Fruit fly (Drosophila melanogaster) whole organism, embryonic: ENCODE results near the gene CG14664.

Experiments
- ATbp ChIP-seq: fragments of 200-800 bp; sonication (Bioruptor generic); optimal IDR thresholded peaks from 2 replicates; lab custom pipeline; 2017; ENCODE audit warnings: missing biosample characterization, mild to moderate bottlenecking, missing genetic modification characterization, missing genetic modification reagents
- BEAF-32 ChIP-seq: fragments of 200-800 bp; sonication (Bioruptor generic); optimal IDR thresholded peaks from 3 replicates; lab custom pipeline; 2017; ENCODE audit warnings: missing biosample characterization, missing genetic modification characterization, mild to moderate bottlenecking, moderate library complexity, missing genetic modification reagents
- CG10274 ChIP-seq: fragments of 200-800 bp; sonication (Bioruptor generic); optimal IDR thresholded peaks from 3 replicates; lab custom pipeline; 2017; ENCODE audit warnings: missing biosample characterization, mild to moderate bottlenecking, missing genetic modification characterization
- CG10654 ChIP-seq: fragments of 200-800 bp; sonication (Bioruptor generic); optimal IDR thresholded peaks from 2 replicates; lab custom pipeline; 2016; ENCODE audit warnings: missing biosample characterization, missing genetic modification characterization
- CG11560 ChIP-seq: fragments of 200-800 bp; sonication (Bioruptor generic); IDR thresholded peaks from 3 replicates; pipeline ENCODE4 v1.3.6; 2022; ENCODE audit warnings: missing biosample characterization, missing genetic modification characterization
- CG13287 ChIP-seq: fragments of 200-800 bp; sonication (Bioruptor generic); IDR thresholded peaks from 2 replicates; pipeline ENCODE4 v1.3.6; 2022; ENCODE audit warnings: missing biosample characterization, missing genetic modification characterization; ENCODE audit not compliant: partially characterized antibody
- CG15696 ChIP-seq: fragments of 200-800 bp; sonication (Bioruptor generic); optimal IDR thresholded peaks from 2 replicates; lab custom pipeline; 2019; ENCODE audit warnings: missing biosample characterization, mild to moderate bottlenecking, missing genetic modification characterization, moderate library complexity
- CG1602 ChIP-seq: fragments of 200-800 bp; sonication (Bioruptor generic); optimal IDR thresholded peaks from 3 replicates; lab custom pipeline; 2016; ENCODE audit warnings: missing biosample characterization, missing genetic modification characterization
- CG17568 ChIP-seq: fragments of 200-800 bp; sonication (Bioruptor generic); optimal IDR thresholded peaks from 2 replicates; lab custom pipeline; 2018; ENCODE audit warnings: missing biosample characterization, mild to moderate bottlenecking, missing genetic modification characterization, moderate library complexity
- CG3163 ChIP-seq: fragments of 200-800 bp; sonication (Bioruptor generic); optimal IDR thresholded peaks from 3 replicates; lab custom pipeline; 2016; ENCODE audit warnings: missing biosample characterization, missing genetic modification characterization
- CG6254 ChIP-seq: fragments of 200-800 bp; sonication (Bioruptor generic); optimal IDR thresholded peaks from 3 replicates; lab custom pipeline; 2017; ENCODE audit warnings: mild to moderate bottlenecking, missing biosample characterization, missing genetic modification reagents, missing genetic modification characterization
- CG6765 ChIP-seq: fragments of 200-800 bp; sonication (Bioruptor generic); optimal IDR thresholded peaks from 3 replicates; lab custom pipeline; 2017; ENCODE audit warnings: missing biosample characterization, mild to moderate bottlenecking, missing genetic modification characterization
- CG7928 ChIP-seq: fragments of 200-800 bp; sonication (Bioruptor generic); optimal IDR thresholded peaks from 2 replicates; lab custom pipeline; 2017; ENCODE audit warnings: missing biosample characterization, mild to moderate bottlenecking, missing genetic modification characterization
- Dad ChIP-seq: fragments of 200-800 bp; sonication (Bioruptor generic); optimal IDR thresholded peaks from 3 replicates; lab custom pipeline; 2016; ENCODE audit warnings: missing biosample characterization, missing genetic modification characterization
- Dbx ChIP-seq: fragments of 200-800 bp; sonication (Bioruptor generic); IDR thresholded peaks from 3 replicates; pipeline ENCODE4 v1.3.6; 2022; ENCODE audit warnings: missing biosample characterization, missing genetic modification characterization
- Dip3 ChIP-seq: fragments of 200-800 bp; sonication (Bioruptor generic); optimal IDR thresholded peaks from 3 replicates; lab custom pipeline; 2016; ENCODE audit warnings: missing biosample characterization, missing genetic modification characterization
- Doc2 ChIP-seq: fragments of 200-800 bp; sonication (Bioruptor generic); IDR thresholded peaks from 2 replicates; pipeline ENCODE4 v1.3.6; 2022; ENCODE audit warnings: missing biosample characterization, missing genetic modification characterization
- Dref ChIP-seq: fragments of 200-800 bp; sonication (Bioruptor generic); IDR thresholded peaks from 2 replicates; pipeline ENCODE4 v1.3.6; 2022; ENCODE audit warnings: missing biosample characterization, missing genetic modification characterization
- HmgD ChIP-seq: fragments of 200-800 bp; sonication (Bioruptor generic); optimal IDR thresholded peaks from 3 replicates; lab custom pipeline; 2016; ENCODE audit warnings: missing biosample characterization, missing genetic modification characterization
- Hr3 ChIP-seq: fragments of 200-800 bp; sonication (Bioruptor generic); optimal IDR thresholded peaks from 3 replicates; lab custom pipeline; 2016; ENCODE audit warnings: missing biosample characterization, missing genetic modification characterization
- Max ChIP-seq: fragments of 200-800 bp; sonication (Bioruptor generic); optimal IDR thresholded peaks from 2 replicates; lab custom pipeline; 2016; ENCODE audit warnings: missing biosample characterization, mild to moderate bottlenecking, missing genetic modification characterization
- Meics ChIP-seq: fragments of 200-800 bp; sonication (Bioruptor generic); optimal IDR thresholded peaks from 2 replicates; lab custom pipeline; 2017; ENCODE audit warnings: missing biosample characterization, mild to moderate bottlenecking, missing genetic modification characterization
- Opbp ChIP-seq: fragments of 200-800 bp; sonication (Bioruptor generic); IDR thresholded peaks from 3 replicates; pipeline ENCODE4 v1.3.6; 2022; ENCODE audit warnings: missing biosample characterization, missing genetic modification characterization; ENCODE audit not compliant: partially characterized antibody
- PHDP ChIP-seq: fragments of 200-800 bp; sonication (Bioruptor generic); optimal IDR thresholded peaks from 3 replicates; lab custom pipeline; 2018; ENCODE audit warnings: missing biosample characterization, mild to moderate bottlenecking, missing genetic modification characterization, moderate library complexity
- Poxn ChIP-seq: fragments of 200-800 bp; sonication (Bioruptor generic); IDR thresholded peaks from 2 replicates; pipeline ENCODE4 v1.3.6; 2022; ENCODE audit warnings: missing biosample characterization, missing genetic modification characterization
- Scr ChIP-seq: fragments of 200-800 bp; sonication (Bioruptor generic); IDR thresholded peaks from 2 replicates; pipeline ENCODE4 v1.3.6; 2022; ENCODE audit warnings: missing biosample characterization, missing genetic modification characterization; ENCODE audit not compliant: partially characterized antibody
- Sry-δ ChIP-seq: fragments of 200-800 bp; sonication (Bioruptor generic); optimal IDR thresholded peaks from 2 replicates; lab custom pipeline; 2016; ENCODE audit warnings: missing biosample characterization, missing genetic modification characterization
- Tbp ChIP-seq: fragments of >200 bp; optimal IDR thresholded peaks from 2 replicates; lab custom pipeline; 2018; ENCODE audit warnings: missing biosample characterization, missing genetic modification characterization
- Trl ChIP-seq, 3 experiments: fragments of >200 bp in 2 of 3; fragments of 200-800 bp in 1 of 3; sonication (Bioruptor generic) in 1 of 3; optimal IDR thresholded peaks; 2 replicates in 1 of 3; 3 replicates in 2 of 3; lab custom pipeline; 2016 to 2017; ENCODE audit warnings: missing biosample characterization in 1 of 3, missing genetic modification characterization in 1 of 3
- YL-1 ChIP-seq: fragments of 200-800 bp; sonication (Bioruptor generic); optimal IDR thresholded peaks from 3 replicates; lab custom pipeline; 2017; ENCODE audit warnings: missing biosample characterization, mild to moderate bottlenecking, missing genetic modification characterization
- abd-A ChIP-seq: fragments of 200-800 bp; sonication (Bioruptor generic); optimal IDR thresholded peaks from 3 replicates; lab custom pipeline; 2019; ENCODE audit warnings: missing biosample characterization, mild to moderate bottlenecking, missing genetic modification characterization, moderate library complexity
- ap ChIP-seq: fragments of 200-800 bp; sonication (Bioruptor generic); IDR thresholded peaks from 2 replicates; pipeline ENCODE4 v1.3.6; 2022; ENCODE audit warnings: missing biosample characterization, missing genetic modification characterization
- ato ChIP-seq: fragments of 200-800 bp; sonication (Bioruptor generic); IDR thresholded peaks from 2 replicates; pipeline ENCODE4 v1.3.6; 2022; ENCODE audit warnings: missing biosample characterization, missing genetic modification characterization; ENCODE audit not compliant: partially characterized antibody
- chm ChIP-seq: fragments of 200-800 bp; sonication (Bioruptor generic); IDR thresholded peaks from 2 replicates; pipeline ENCODE4 v1.3.6; 2022; ENCODE audit warnings: missing biosample characterization, missing genetic modification characterization
- ems ChIP-seq: fragments of 200-800 bp; sonication (Bioruptor generic); optimal IDR thresholded peaks from 3 replicates; lab custom pipeline; 2016; ENCODE audit warnings: missing biosample characterization, missing genetic modification characterization
- fu2 ChIP-seq: fragments of 200-800 bp; sonication (Bioruptor generic); optimal IDR thresholded peaks from 2 replicates; lab custom pipeline; 2016; ENCODE audit warnings: missing biosample characterization, missing genetic modification characterization
- her ChIP-seq: fragments of 200-800 bp; sonication (Bioruptor generic); optimal IDR thresholded peaks from 2 replicates; lab custom pipeline; 2016; ENCODE audit warnings: missing biosample characterization, missing genetic modification characterization
- lov ChIP-seq, 2 experiments: fragments of 200-800 bp in 1 of 2; fragments of >200 bp in 1 of 2; sonication (Bioruptor generic) in 1 of 2; IDR thresholded peaks in 1 of 2; optimal IDR thresholded peaks in 1 of 2; 2 replicates in 1 of 2; 3 replicates in 1 of 2; pipeline versions ENCODE4 v1.3.6 to Lab custom; 2017 to 2022; ENCODE audit warnings: missing biosample characterization in 1 of 2, missing genetic modification characterization in 1 of 2
- nmo ChIP-seq: fragments of 200-800 bp; sonication (Bioruptor generic); optimal IDR thresholded peaks from 2 replicates; lab custom pipeline; 2018; ENCODE audit warnings: missing biosample characterization, mild to moderate bottlenecking, missing genetic modification characterization, moderate library complexity
- org-1 ChIP-seq: fragments of 200-800 bp; sonication (Bioruptor generic); optimal IDR thresholded peaks from 2 replicates; lab custom pipeline; 2017; ENCODE audit warnings: missing biosample characterization, missing genetic modification characterization
- prd ChIP-seq, 3 experiments: fragments of >200 bp in 2 of 3; fragments of 200-800 bp in 1 of 3; sonication (Bioruptor generic) in 1 of 3; optimal IDR thresholded peaks in 2 of 3; IDR thresholded peaks in 1 of 3; 2 replicates in 2 of 3; 3 replicates in 1 of 3; pipeline versions ENCODE4 v1.3.6 to Lab custom; 2017 to 2022; ENCODE audit warnings: missing biosample characterization in 1 of 3, missing genetic modification characterization in 1 of 3
- sna ChIP-seq: fragments of 200-800 bp; sonication (Bioruptor generic); IDR thresholded peaks from 2 replicates; pipeline ENCODE4 v1.3.6; 2022; ENCODE audit warnings: missing biosample characterization, missing genetic modification characterization; ENCODE audit not compliant: partially characterized antibody
- so ChIP-seq: fragments of 200-800 bp; sonication (Bioruptor generic); IDR thresholded peaks from 3 replicates; pipeline ENCODE4 v1.3.6; 2022; ENCODE audit warnings: missing biosample characterization, missing genetic modification characterization
- sob ChIP-seq: fragments of 200-800 bp; sonication (Bioruptor generic); IDR thresholded peaks from 2 replicates; pipeline ENCODE4 v1.3.6; 2022; ENCODE audit warnings: missing biosample characterization, missing genetic modification characterization
- sqz ChIP-seq: fragments of 200-800 bp; sonication (Bioruptor generic); optimal IDR thresholded peaks from 3 replicates; lab custom pipeline; 2018; ENCODE audit warnings: missing biosample characterization, mild to moderate bottlenecking, missing genetic modification characterization
- sug ChIP-seq: fragments of 200-800 bp; optimal IDR thresholded peaks from 2 replicates; lab custom pipeline; 2019; ENCODE audit warnings: missing biosample characterization, mild to moderate bottlenecking, missing genetic modification characterization, moderate library complexity
- tin ChIP-seq: fragments of 200-800 bp; sonication (Bioruptor generic); optimal IDR thresholded peaks from 3 replicates; lab custom pipeline; 2016; ENCODE audit warnings: missing biosample characterization, missing genetic modification characterization
- wek ChIP-seq: fragments of 200-800 bp; sonication (Bioruptor generic); optimal IDR thresholded peaks from 3 replicates; lab custom pipeline; 2018; ENCODE audit warnings: missing biosample characterization, mild to moderate bottlenecking, missing genetic modification characterization, moderate library complexity

CG14664 gene

DNA sequence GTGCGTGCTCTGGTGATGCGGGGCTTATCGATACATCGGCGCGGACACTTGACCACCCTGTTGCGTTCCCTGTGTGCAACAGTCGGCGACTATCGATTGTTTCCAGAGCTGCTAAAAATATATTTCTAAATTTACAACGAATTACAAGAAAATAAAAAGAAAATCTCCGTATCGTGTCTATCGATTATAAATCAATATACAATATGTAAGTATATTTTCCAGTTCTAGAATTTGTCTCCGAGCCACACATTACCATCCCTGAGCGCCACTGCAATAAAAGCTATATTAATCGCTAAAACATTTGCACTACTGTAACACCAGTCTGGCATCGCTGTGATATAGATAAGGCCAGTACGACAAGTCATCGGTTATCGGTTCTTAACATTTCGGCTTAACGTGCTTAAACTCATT lies 8.3 kb downstream of the CG14664 start, which contains the start of the genes Kat60 and Mms19 (continued):
- TF ChIP-seq abd-A (no peak), sqz (no peak), wek (no peak), lov (optimal IDR thresholded peaks at IDR 0.05; lab: Kevin White, UChicago) (no peak), lov (GFP tag; IDR thresholded peaks at IDR 0.05; lab: Robert Waterston, UW) (0 out of 3 replicates have a peak, but pooled peaks have one; percentile 24), ems (peak; percentile 50), CG3163 (peak; percentile 36), PHDP (tag; lab: Kevin White, UChicago) (no peak), Dref (GFP tag; lab: Robert Waterston, UW) (peak; percentile 92), Meics (peak; percentile 32), Tbp (GFP tag; lab: Kevin White, UChicago) (peak; percentile 14), org-1 (GFP tag; lab: Kevin White, UChicago) (no peak), so (GFP tag; lab: Robert Waterston, UW) (no peak), CG11560 (peak; percentile 69; the same call in 2 of the 3 replicates), CG6254 (GFP tag; lab: Kevin White, UChicago) (peak; percentile 83), Opbp (GFP tag; lab: Robert Waterston, UW) (peak; percentile 86), Trl (optimal IDR thresholded peaks at IDR 0.05; lab: Kevin White, UChicago) (no peak), Trl (GFP tag; optimal IDR thresholded peaks at IDR 0.05; lab: Kevin White, UChicago) (peak; percentile 66), CG7928 (GFP tag; lab: Kevin White, UChicago) (peak; percentile 53), Dip3 (peak; percentile 64), Dbx (GFP tag; lab: Robert Waterston, UW) (peak; percentile 73; the same call in 2 of the 3 replicates), Hr3 (GFP tag; lab: Kevin White, UChicago) (peak; percentile 62), ato (GFP tag; lab: Robert Waterston, UW) (peak; percentile 74), prd (optimal IDR thresholded peaks at IDR 0.05; lab: Kevin White, UChicago) (no peak), prd (GFP tag; IDR thresholded peaks at IDR 0.05; lab: Robert Waterston, UW) (peak; percentile 84), CG17568 (GFP tag; lab: Kevin White, UChicago) (no peak), CG1602 (GFP tag; lab: Kevin White, UChicago) (peak; percentile 61), Doc2 (no peak), YL-1 (GFP tag; lab: Kevin White, UChicago) (peak; percentile 77), CG10654 (GFP tag; lab: Kevin White, UChicago) (peak; percentile 50), Max (GFP tag; lab: Kevin White, UChicago) (peak; percentile 72), chm (GFP tag; lab: Robert Waterston, UW) (peak; percentile 32), ATbp (GFP tag; lab: Kevin White, UChicago) (no peak), tin (GFP tag; lab: Kevin White, UChicago) (peak; percentile 73), Scr (peak; percentile 97), sob (GFP tag; lab: Robert Waterston, UW) (peak; percentile 81), Sry-δ (GFP tag; lab: Kevin White, UChicago) (peak; percentile 98), CG10274 (GFP tag; lab: Kevin White, UChicago) (no peak), sna (GFP tag; lab: Robert Waterston, UW) (peak; percentile 90), Dad (GFP tag; lab: Kevin White, UChicago) (peak; percentile 43), Poxn (GFP tag; lab: Robert Waterston, UW) (no peak; the same call in 1 of the 2 replicates), BEAF-32 (GFP tag; lab: Kevin White, UChicago) (peak; percentile 100), ap (GFP tag; lab: Robert Waterston, UW) (no peak), CG13287 (GFP tag; lab: Robert Waterston, UW) (peak; percentile 92), CG6765 (no peak), HmgD (GFP tag; lab: Kevin White, UChicago) (peak; percentile 2), her (no peak), sug (no peak), fu2 (peak; percentile 19), CG15696 (tag; lab: Kevin White, UChicago) (peak; percentile 57), nmo (GFP tag; lab: Kevin White, UChicago) (peak; percentile 88)
